Fruit fly (Drosophila melanogaster) whole organism, wandering third instar larva: ENCODE measurements around the gene Ir67b.

Experiments
- Dfd ChIP-seq: fragments of >200 bp; optimal IDR thresholded peaks from 2 replicates; lab custom pipeline; 2017; ENCODE audit warnings: missing biosample characterization, missing genetic modification characterization
- Mio ChIP-seq: sonication (Bioruptor generic); optimal IDR thresholded peaks from 2 replicates; lab custom pipeline; 2016; ENCODE audit warnings: missing biosample characterization, missing genetic modification characterization
- usp ChIP-seq: fragments of >200 bp; optimal IDR thresholded peaks from 2 replicates; lab custom pipeline; 2017; ENCODE audit warnings: missing biosample characterization, missing genetic modification characterization

dm6 chr3L:10409511-10409910 lies 22.3 kb downstream of the Ir67b start:
- TF ChIP-seq Mio, result no peak
- TF ChIP-seq Dfd, result no peak
- no peak for TF ChIP-seq usp
